Worm (Caenorhabditis elegans) whole organism, L4/young adult: ENCODE measurements around the gene nlp-33.
"Not testable (repeated sequence)": the region's sequence is repeated elsewhere in the genome, so short reads cannot be mapped to it uniquely, and the experiment has no call there.

Source experiments
- W03F9.2 ChIP-seq: fragments of 150-350 bp; optimal IDR thresholded peaks from 2 replicates; lab custom pipeline; 2014; ENCODE audit warnings: missing biosample characterization, missing genetic modification characterization
- dao-5 ChIP-seq: sonication (generic microtip); optimal IDR thresholded peaks from 2 replicates; lab custom pipeline; 2016; ENCODE audit warnings: missing genotype, missing genetic modification characterization, moderate library complexity, missing compliant biosample characterization
- him-1 ChIP-seq: sonication (generic microtip); optimal IDR thresholded peaks from 2 replicates; lab custom pipeline; 2016; ENCODE audit warnings: missing genotype, missing genetic modification reagents, missing genetic modification characterization, missing compliant biosample characterization

The nlp-33 gene

DNA sequence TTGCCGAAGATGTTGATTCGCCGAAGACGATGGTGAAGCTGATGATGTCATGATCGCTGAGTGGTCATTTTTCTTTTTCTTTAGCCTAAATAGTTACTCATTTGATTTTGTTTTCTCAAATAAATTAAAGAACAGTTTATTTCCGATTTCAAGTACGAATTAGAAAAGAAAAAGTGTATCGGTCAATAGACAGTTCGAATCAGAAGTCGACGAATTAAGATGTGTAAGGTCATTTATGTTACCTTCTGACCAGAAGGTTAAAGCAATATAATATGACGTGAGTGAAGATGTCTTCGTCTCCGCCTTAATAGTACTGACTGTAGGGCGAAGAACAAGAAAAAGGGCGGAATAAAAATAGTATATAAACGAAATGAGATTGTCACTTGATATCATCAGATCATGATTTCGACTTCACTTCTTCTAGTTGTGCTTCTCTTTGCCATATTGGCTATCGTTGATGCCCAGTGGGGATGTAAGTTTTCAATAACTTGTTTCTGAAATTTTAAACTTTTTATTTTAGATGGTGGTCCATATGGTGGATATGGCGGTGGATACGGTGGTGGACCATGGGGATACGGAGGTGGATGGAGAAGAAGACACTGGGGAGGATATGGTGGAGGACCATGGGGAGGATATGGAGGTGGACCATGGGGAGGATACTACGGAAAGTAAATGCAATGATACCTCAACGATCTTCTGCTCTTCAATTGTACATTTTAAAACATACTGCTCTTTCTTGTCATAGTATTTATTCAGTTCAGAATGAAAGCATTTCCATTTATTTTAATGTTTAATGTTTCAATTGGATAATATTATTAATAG is at the start of gene nlp-33, which contains the start of gene T19C4.24:
TSS of gene nlp-33 (plus strand) at position 389 of the 822 bp plus-strand sequence.
TSS of gene T19C4.24 (minus strand) at position 51 of the 822 bp plus-strand sequence.
- TF ChIP-seq W03F9.2 (tag; lab: Kevin White, UChicago) (no peak), him-1 (tag; lab: Kevin White, UChicago) (no peak), dao-5 (tag; lab: Kevin White, UChicago) (no peak)

DNA sequence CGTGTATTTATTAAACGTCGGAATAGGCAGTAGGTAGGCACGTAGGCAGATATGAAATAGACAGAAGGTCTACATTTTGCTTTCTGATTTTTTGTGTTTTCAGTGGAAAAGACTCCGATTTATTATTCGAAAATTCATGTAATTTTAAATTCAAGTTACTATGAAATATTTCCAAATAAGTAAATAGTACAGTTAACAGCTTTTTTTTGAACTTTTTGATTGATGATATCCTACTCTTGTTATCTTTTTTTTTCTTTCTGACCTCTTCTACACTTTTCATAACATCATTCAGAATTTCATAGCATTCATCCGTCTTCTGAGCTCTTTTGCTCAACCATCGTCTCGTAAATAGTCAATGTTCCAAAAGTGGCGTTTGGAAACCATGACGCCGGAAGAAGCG is 48.5 kb upstream of the nlp-33 start, which contains the start of gene cdkl-1:
TSS of gene cdkl-1 (plus strand) at position 301 of the 400 bp plus-strand sequence.
- TF ChIP-seq W03F9.2 (tag; lab: Kevin White, UChicago) = no peak
- no peak for TF ChIP-seq him-1 (tag; lab: Kevin White, UChicago)

- no peak for TF ChIP-seq him-1 (tag; lab: Kevin White, UChicago)
- no peak for TF ChIP-seq dao-5 (tag; lab: Kevin White, UChicago)
- TF ChIP-seq W03F9.2 (tag; lab: Kevin White, UChicago) = no peak
Measured at ce11 chrV:11104408-11104807, 42.7 kb upstream of the nlp-33 start.

ce11 chrV:11109647-11110046 is 37.5 kb upstream of the nlp-33 start, which contains the start of gene Y42A5A.5:
Gene Y42A5A.5 (minus strand): TSS chrV:11109747.
- not testable (repeated sequence) for TF ChIP-seq dao-5, W03F9.2, him-1 (tag; lab: Kevin White, UChicago)

ce11 chrV:11113041-11113574 is 34.0 kb upstream of the nlp-33 start, which contains the start of gene erfa-3:
Gene erfa-3 (minus strand): TSS chrV:11113091.
- TF ChIP-seq him-1 (tag; lab: Kevin White, UChicago) (no peak), dao-5 (tag; lab: Kevin White, UChicago) (no peak), W03F9.2 (tag; lab: Kevin White, UChicago) (peak; percentile 68)

- TF ChIP-seq W03F9.2 (tag; lab: Kevin White, UChicago) (no peak), dao-5 (tag; lab: Kevin White, UChicago) (no peak), him-1 (tag; lab: Kevin White, UChicago) (no peak)
Measured at ce11 chrV:11113607-11114006, 33.5 kb upstream of the nlp-33 start, which contains the start of gene math-33. Gene math-33 (plus strand): TSS chrV:11113907.

DNA sequence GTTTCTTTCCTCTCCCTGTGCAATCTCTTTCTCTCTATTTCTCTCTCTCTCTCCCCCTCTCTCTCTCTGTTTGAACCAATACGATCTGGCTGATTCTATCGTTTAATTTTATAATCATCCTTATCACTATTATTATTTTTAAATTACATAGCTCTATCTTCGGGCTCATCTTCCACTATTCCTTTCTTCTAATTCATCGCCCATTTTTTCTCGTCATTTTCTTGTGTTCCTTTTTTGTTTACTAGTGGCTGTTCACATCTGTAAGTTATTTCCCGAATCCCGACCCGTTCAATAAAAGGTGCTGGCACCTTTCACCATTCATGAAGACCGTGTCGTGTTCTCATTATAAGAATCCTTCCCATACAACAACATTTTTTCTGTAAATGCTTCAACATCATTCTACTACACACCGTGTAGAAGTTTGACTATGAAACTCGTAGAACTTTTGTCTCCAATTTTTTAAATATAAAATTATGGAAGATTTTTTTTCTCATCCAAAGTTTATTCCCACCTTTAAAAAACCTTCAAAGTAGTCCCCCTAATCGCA is 28.9 kb upstream of the nlp-33 start:
- TF ChIP-seq him-1 (tag; lab: Kevin White, UChicago) = no peak
- TF ChIP-seq dao-5 (tag; lab: Kevin White, UChicago) = no peak
- TF ChIP-seq W03F9.2 (tag; lab: Kevin White, UChicago) = no peak

ce11 chrV:11119294-11119755 is 27.8 kb upstream of the nlp-33 start, which contains the start of gene scb-1:
Gene scb-1 (minus strand): TSS chrV:11119705.
- TF ChIP-seq him-1 (tag; lab: Kevin White, UChicago) = no peak
- TF ChIP-seq dao-5 (tag; lab: Kevin White, UChicago) = no peak
- TF ChIP-seq W03F9.2 (tag; lab: Kevin White, UChicago) = no peak

DNA sequence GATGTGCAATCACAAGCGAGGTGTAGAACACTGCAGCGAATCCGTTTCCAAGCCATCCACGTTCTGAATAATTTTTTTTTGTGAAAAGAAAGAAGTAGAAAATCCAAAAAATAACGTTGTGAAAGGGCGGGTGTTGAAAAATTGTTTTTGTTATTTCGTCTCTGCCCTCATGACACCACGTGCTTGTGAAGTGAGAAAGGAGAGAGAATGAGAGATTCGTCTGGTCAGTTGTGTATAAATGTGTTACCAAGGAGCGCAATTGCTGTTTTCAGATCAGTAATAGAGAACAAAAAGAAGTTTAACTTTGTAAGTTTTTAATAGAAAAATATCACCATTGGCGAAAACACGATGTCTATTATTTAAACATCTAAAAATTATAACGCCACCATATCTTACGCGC is 25.9 kb upstream of the nlp-33 start:
- TF ChIP-seq dao-5 (tag; lab: Kevin White, UChicago) (no peak), W03F9.2 (tag; lab: Kevin White, UChicago) (no peak)

DNA sequence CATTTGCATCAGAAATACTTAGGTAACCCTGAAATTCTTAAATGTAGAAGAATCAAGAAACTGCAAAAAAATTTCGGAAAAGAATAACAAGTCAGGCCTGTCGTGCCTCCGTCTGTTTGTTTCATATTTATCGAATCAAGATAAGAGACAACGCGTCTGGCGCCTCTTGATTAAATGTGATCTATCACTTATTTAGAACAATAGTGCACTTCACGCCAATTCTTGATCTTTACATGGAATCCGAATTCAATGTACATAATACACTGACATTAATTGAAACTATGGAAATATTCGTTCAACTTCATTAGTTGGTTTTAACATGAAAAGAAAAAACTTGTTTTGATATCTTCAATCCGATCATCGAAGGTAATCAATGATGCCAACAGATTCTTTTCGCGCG is 24.7 kb upstream of the nlp-33 start, which contains the start of gene mboa-2:
TSS of gene mboa-2 (minus strand) at position 28 of the 400 bp plus-strand sequence.
- TF ChIP-seq him-1 (tag; lab: Kevin White, UChicago) (no peak), W03F9.2 (tag; lab: Kevin White, UChicago) (peak; percentile 12)

- TF ChIP-seq W03F9.2 (tag; lab: Kevin White, UChicago) (peak; percentile 84), dao-5 (tag; lab: Kevin White, UChicago) (no peak), him-1 (tag; lab: Kevin White, UChicago) (peak; percentile 34)
Measured at ce11 chrV:11123817-11124337, 23.3 kb upstream of the nlp-33 start, which contains the start of the genes atp-5 and lmtr-3. Gene atp-5 (minus strand): TSS chrV:11123867. Gene lmtr-3 (plus strand): TSS chrV:11124186.

ce11 chrV:11124922-11125321 is 22.2 kb upstream of the nlp-33 start, which contains the start of gene C06H2.2:
Gene C06H2.2 (plus strand): TSS chrV:11125222.
- TF ChIP-seq him-1 (tag; lab: Kevin White, UChicago) (no peak), W03F9.2 (tag; lab: Kevin White, UChicago) (no peak), dao-5 (tag; lab: Kevin White, UChicago) (no peak)
